Worm (Caenorhabditis elegans) whole organism, late embryonic: ENCODE measurements around the gene T11F8.4.
"Not testable (repeated sequence)": the region's sequence is repeated elsewhere in the genome, so short reads cannot be mapped to it uniquely, and the experiment has no call there.

Experiments
- ceh-30 ChIP-seq: fragments of 150-350 bp; optimal IDR thresholded peaks from 2 replicates; lab custom pipeline; 2014; ENCODE audit warnings: missing biosample characterization, missing genetic modification characterization
- dmd-4 ChIP-seq: sonication (generic microtip); optimal IDR thresholded peaks from 2 replicates; lab custom pipeline; 2016; ENCODE audit warnings: borderline replicate concordance, missing genetic modification characterization, missing compliant biosample characterization
- elt-4 ChIP-seq: sonication (generic microtip); optimal IDR thresholded peaks from 2 replicates; lab custom pipeline; 2016; ENCODE audit warnings: missing genetic modification characterization, missing compliant biosample characterization
- fkh-10 ChIP-seq: fragments of 150-350 bp; optimal IDR thresholded peaks from 2 replicates; lab custom pipeline; 2014; ENCODE audit warnings: missing biosample characterization, missing genetic modification reagents, missing genetic modification characterization
- hlh-15 ChIP-seq: sonication (generic microtip); optimal IDR thresholded peaks from 2 replicates; lab custom pipeline; 2016; ENCODE audit warnings: missing genetic modification characterization, missing compliant biosample characterization
- mec-3 ChIP-seq: sonication (generic microtip); optimal IDR thresholded peaks from 2 replicates; lab custom pipeline; 2016; ENCODE audit warnings: borderline replicate concordance, missing genetic modification characterization, missing compliant biosample characterization
- nhr-232 ChIP-seq: sonication (generic microtip); optimal IDR thresholded peaks from 2 replicates; lab custom pipeline; 2016; ENCODE audit warnings: missing genetic modification characterization, missing compliant biosample characterization
- pha-4 ChIP-seq: fragments of 150-350 bp; optimal IDR thresholded peaks from 2 replicates; lab custom pipeline; 2018; ENCODE audit warnings: missing biosample characterization, missing genetic modification reagents, missing genetic modification characterization
- pqm-1 ChIP-seq: sonication (generic microtip); optimal IDR thresholded peaks from 2 replicates; lab custom pipeline; 2016; ENCODE audit warnings: missing genetic modification characterization, missing compliant biosample characterization
- sox-4 ChIP-seq: sonication (generic microtip); optimal IDR thresholded peaks from 2 replicates; lab custom pipeline; 2017; ENCODE audit warnings: mild to moderate bottlenecking, missing genetic modification characterization, inconsistent platforms, missing compliant biosample characterization
- syd-9 ChIP-seq: sonication (generic microtip); optimal IDR thresholded peaks from 2 replicates; lab custom pipeline; 2016; ENCODE audit warnings: mild to moderate bottlenecking, missing genetic modification characterization, moderate library complexity, missing compliant biosample characterization
- tbx-2 ChIP-seq: sonication (generic microtip); optimal IDR thresholded peaks from 2 replicates; lab custom pipeline; 2016; ENCODE audit warnings: missing genetic modification characterization, missing compliant biosample characterization
- unc-3 ChIP-seq, 2 experiments: fragments of 200-800 bp in 1 of 2; sonication (Bioruptor generic) in 1 of 2; sonication (generic microtip) in 1 of 2; conservative IDR thresholded peaks in 1 of 2; optimal IDR thresholded peaks in 1 of 2; 2 replicates each; pipeline versions ENCODE4 v1.3.6 to Lab custom; 2016 to 2022; ENCODE audit warnings: missing compliant biosample characterization in 2 of 2, missing genetic modification characterization in 2 of 2, missing genetic modification reagents in 1 of 2

- not testable (repeated sequence) for TF ChIP-seq elt-4 (tag; lab: Kevin White, UChicago); ceh-30 (tag; lab: Kevin White, UChicago); fkh-10 (GFP tag; lab: Kevin White, UChicago); sox-4 (tag; lab: Kevin White, UChicago); nhr-232; unc-3 (GFP tag; conservative IDR thresholded peaks at IDR 0.05; lab: Robert Waterston, UW); unc-3 (tag; optimal IDR thresholded peaks at IDR 0.05; lab: Kevin White, UChicago); syd-9 (tag; lab: Kevin White, UChicago); pqm-1 (tag; lab: Kevin White, UChicago); dmd-4 (tag; lab: Kevin White, UChicago); pha-4 (tag; lab: Kevin White, UChicago); hlh-15 (tag; lab: Kevin White, UChicago); tbx-2 (tag; lab: Kevin White, UChicago); mec-3 (tag; lab: Kevin White, UChicago)
These were observed 14.7 kb upstream of the T11F8.4 start, which contains the start of gene B0273.115 for ce11 chrIV:5491054-5491453.
